Worm (Caenorhabditis elegans) whole organism, midembryonic: ENCODE measurements around the gene arrd-7.

Source experiments
- T22C8.4 ChIP-seq: fragments of 200-800 bp; sonication (Bioruptor generic); IDR thresholded peaks from 2 replicates; pipeline ENCODE4 v1.3.6; 2022; ENCODE audit warnings: missing genetic modification characterization, missing compliant biosample characterization
- cog-1 ChIP-seq: sonication (generic microtip); optimal IDR thresholded peaks from 2 replicates; lab custom pipeline; 2016; ENCODE audit warnings: missing genetic modification characterization, missing compliant biosample characterization
- flt-1 ChIP-seq: fragments of 200-800 bp; sonication (Bioruptor generic); IDR thresholded peaks from 2 replicates; pipeline ENCODE4 v1.3.6; 2022; ENCODE audit warnings: missing genetic modification characterization, missing compliant biosample characterization
- klf-2 ChIP-seq: fragments of 200-800 bp; sonication (Bioruptor generic); conservative IDR thresholded peaks from 2 replicates; pipeline ENCODE4 v1.3.6; 2022; ENCODE audit warnings: missing genetic modification reagents, missing genetic modification characterization, missing compliant biosample characterization
- med-1 ChIP-seq: sonication (generic microtip); optimal IDR thresholded peaks from 2 replicates; lab custom pipeline; 2017; ENCODE audit warnings: missing genetic modification characterization, mild to moderate bottlenecking, missing compliant biosample characterization, antibody characterized with exemption, missing genetic modification reagents; ENCODE audit not compliant: insufficient read depth
- ref-1 ChIP-seq: fragments of 200-800 bp; sonication (Bioruptor generic); conservative IDR thresholded peaks from 2 replicates; pipeline ENCODE4 v1.3.6; 2022; ENCODE audit warnings: missing genetic modification reagents, missing genetic modification characterization, missing compliant biosample characterization
- tab-1 ChIP-seq: fragments of 200-800 bp; sonication (Bioruptor generic); IDR thresholded peaks from 2 replicates; pipeline ENCODE4 v1.3.6; 2022; ENCODE audit warnings: missing genetic modification characterization, missing compliant biosample characterization
- ztf-29 ChIP-seq: fragments of 200-800 bp; sonication (Bioruptor generic); IDR thresholded peaks from 2 replicates; pipeline ENCODE4 v1.3.6; 2022; ENCODE audit warnings: missing genetic modification reagents, missing genetic modification characterization, missing compliant biosample characterization

DNA sequence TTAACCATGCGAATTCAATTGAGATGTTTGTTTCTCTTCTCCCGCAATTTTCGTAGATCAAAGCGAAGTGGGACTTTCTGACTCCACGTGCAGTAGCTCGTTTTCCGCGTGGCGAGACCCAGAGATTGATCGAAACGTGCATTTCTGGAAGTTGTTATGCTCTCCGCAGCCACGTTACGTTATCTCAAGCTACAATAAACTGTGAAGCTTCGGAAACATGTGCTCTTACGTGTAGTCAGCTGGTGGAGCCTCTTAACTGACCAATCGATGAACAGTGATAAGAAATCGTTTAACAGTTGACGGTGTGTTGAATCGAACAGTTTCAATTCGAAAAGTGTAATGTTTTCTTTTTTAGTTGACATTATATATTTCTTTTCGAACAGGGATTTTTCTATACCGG, 10.3 kb downstream of the arrd-7 start:
- no peak for TF ChIP-seq med-1 (GFP tag; lab: Kevin White, UChicago)
- TF ChIP-seq cog-1 = no peak
- no peak for TF ChIP-seq flt-1 (GFP tag; lab: Robert Waterston, UW)
- no peak for TF ChIP-seq tab-1 (GFP tag; lab: Robert Waterston, UW)
- TF ChIP-seq ztf-29 (GFP tag; lab: Robert Waterston, UW) = no peak
- TF ChIP-seq ref-1 = no peak
- no peak for TF ChIP-seq klf-2
- no peak for TF ChIP-seq T22C8.4 (GFP tag; lab: Robert Waterston, UW)
